Worm (Caenorhabditis elegans): Measurements from ENCODE around the gene ssq-1.

Gene ssq-1

DNA sequence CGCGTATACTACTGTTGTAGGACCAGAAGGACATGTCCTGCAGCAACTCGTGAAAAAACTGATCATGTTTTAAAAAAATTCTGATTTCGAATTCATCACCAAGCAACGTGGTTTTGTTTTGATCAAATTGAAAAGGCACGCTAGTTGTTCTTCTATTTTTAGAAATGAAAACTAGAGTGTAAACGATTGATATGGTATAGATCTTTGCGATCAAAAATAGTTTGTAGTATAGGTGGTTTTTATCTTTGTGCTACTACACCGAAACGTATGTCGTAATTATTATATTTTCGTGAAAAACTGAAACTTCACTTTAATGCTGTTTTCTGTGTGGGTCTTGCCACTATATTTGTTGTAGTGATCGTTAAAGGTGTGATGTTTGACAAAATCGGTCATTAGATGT lies 14.5 kb downstream of the ssq-1 start:
- TF ChIP-seq nhr-77 (tag; optimal IDR thresholded peaks at IDR 0.05) (no peak), nhr-237 (tag; optimal IDR thresholded peaks at IDR 0.05) (no peak), lin-39 (tag; optimal IDR thresholded peaks at IDR 0.05) (no peak), nhr-11 (tag; optimal IDR thresholded peaks at IDR 0.05) (no peak), nhr-25 (tag; optimal IDR thresholded peaks at IDR 0.05) (no peak), ceh-82 (tag; optimal IDR thresholded peaks at IDR 0.05) (no peak)

DNA sequence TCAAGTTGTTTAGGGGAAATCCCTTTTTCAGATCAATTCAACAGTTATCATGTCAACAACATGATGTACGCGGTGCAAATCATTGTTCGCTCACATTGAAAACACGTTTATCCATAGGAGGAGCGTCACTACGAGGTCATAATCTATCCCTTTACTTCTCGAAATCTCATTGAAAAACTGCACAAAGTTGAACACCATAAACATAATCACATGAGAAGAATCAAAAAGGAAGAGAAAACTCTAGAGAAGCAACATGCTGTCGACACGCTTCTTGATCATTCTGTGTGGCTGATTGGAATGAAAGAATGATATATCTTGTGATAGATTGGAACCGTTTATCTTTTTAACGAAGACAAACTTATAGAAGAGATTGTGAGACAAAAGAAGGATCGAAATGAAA lies 15.6 kb downstream of the ssq-1 start:
- TF ChIP-seq snpc-4 (tag; optimal IDR thresholded peaks at IDR 0.05), result no peak
- peak; percentile 29 for TF ChIP-seq nfya-1 (tag; optimal IDR thresholded peaks at IDR 0.05; ENCODE audit: insufficient read depth)
- TF ChIP-seq nhr-23 (tag; optimal IDR thresholded peaks at IDR 0.05), result peak; percentile 99
- TF ChIP-seq lsy-12 (tag; optimal IDR thresholded peaks at IDR 0.05), result peak; percentile 30
- peak; percentile 93 for TF ChIP-seq nhr-25 (tag; optimal IDR thresholded peaks at IDR 0.05)
- TF ChIP-seq aly-2 (tag; optimal IDR thresholded peaks at IDR 0.05), result no peak
- peak; percentile 3 for TF ChIP-seq unc-62 (GFP tag; optimal IDR thresholded peaks at IDR 0.05)
- peak; percentile 57 for TF ChIP-seq tbx-2 (tag; optimal IDR thresholded peaks at IDR 0.05)
- TF ChIP-seq mdl-1 (tag; optimal IDR thresholded peaks at IDR 0.05), result peak; percentile 35
- peak in 2 of 3 experiments; percentile 40 to 50 for TF ChIP-seq elt-3 (tag; optimal IDR thresholded peaks at IDR 0.05)
- TF ChIP-seq ceh-82 (tag; optimal IDR thresholded peaks at IDR 0.05), result no peak
- no peak for TF ChIP-seq nhr-237 (tag; optimal IDR thresholded peaks at IDR 0.05)
- TF ChIP-seq lin-15B (tag; optimal IDR thresholded peaks at IDR 0.05), result no peak
- peak; percentile 77 for TF ChIP-seq ztf-4 (tag; optimal IDR thresholded peaks at IDR 0.05)
- peak; percentile 99 for TF ChIP-seq nhr-43 (tag; optimal IDR thresholded peaks at IDR 0.05; ENCODE audit: poor library complexity, severe bottlenecking)
- TF ChIP-seq nhr-77 (tag; optimal IDR thresholded peaks at IDR 0.05), result no peak
- peak; percentile 48 for TF ChIP-seq ceh-28 (tag; optimal IDR thresholded peaks at IDR 0.05)

DNA sequence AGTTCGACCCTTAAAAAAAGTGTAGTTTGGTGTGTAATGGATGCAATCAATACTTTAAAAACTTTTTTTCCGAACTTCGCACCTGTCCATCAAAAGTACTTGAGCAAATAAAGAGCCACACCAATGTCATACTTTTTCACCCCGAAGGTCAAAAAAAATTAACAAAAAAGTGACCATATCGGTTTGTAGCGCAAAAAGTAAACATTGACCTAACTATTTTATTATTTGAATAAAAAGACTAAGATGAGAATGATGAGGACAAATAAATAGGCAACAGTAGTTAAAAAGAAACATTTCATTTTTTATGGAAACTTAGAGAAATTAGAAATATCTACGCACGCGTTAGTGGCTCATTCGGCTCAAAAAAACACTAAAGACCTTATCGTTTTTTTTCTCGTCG lies 17.0 kb downstream of the ssq-1 start:
- no peak for TF ChIP-seq elt-1 (tag; optimal IDR thresholded peaks at IDR 0.05)
- TF ChIP-seq egl-27 (tag; optimal IDR thresholded peaks at IDR 0.05), result no peak
- TF ChIP-seq pha-4 (tag; optimal IDR thresholded peaks at IDR 0.05), result peak; percentile 91
- no peak for TF ChIP-seq mdl-1 (tag; optimal IDR thresholded peaks at IDR 0.05)
- no peak for TF ChIP-seq skn-1 (tag; optimal IDR thresholded peaks at IDR 0.05)

DNA sequence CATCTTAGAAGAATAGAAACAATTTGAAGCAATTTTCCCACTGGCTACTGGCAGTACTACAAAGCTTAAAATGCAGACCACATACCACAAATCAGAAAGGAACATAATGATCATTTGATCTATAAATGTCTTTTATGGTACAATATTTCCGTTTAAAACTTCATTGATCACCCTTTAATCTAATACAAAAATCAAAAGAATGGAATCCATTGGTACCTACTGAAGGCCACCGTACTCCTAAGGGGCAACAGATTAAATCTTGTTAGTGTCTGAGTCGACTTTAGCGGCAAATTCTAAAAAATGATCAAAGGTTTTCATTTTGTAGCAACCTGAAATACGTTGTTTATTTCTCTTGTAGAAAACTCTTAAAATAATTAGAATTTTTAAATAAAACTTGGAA lies 19.9 kb downstream of the ssq-1 start:
- TF ChIP-seq ama-1 (optimal IDR thresholded peaks at IDR 0.05) (no peak), jun-1 (tag; optimal IDR thresholded peaks at IDR 0.05) (no peak), lin-39 (tag; optimal IDR thresholded peaks at IDR 0.05) (no peak), zag-1 (tag; optimal IDR thresholded peaks at IDR 0.05) (no peak), ceh-82 (tag; optimal IDR thresholded peaks at IDR 0.05) (no peak), mdl-1 (tag; optimal IDR thresholded peaks at IDR 0.05) (no peak), nhr-25 (tag; optimal IDR thresholded peaks at IDR 0.05) (peak; percentile 3), tbx-2 (tag; optimal IDR thresholded peaks at IDR 0.05) (no peak), nhr-43 (tag; optimal IDR thresholded peaks at IDR 0.05; ENCODE audit: poor library complexity, severe bottlenecking) (no peak), elt-1 (tag; optimal IDR thresholded peaks at IDR 0.05) (peak; percentile 70)

DNA sequence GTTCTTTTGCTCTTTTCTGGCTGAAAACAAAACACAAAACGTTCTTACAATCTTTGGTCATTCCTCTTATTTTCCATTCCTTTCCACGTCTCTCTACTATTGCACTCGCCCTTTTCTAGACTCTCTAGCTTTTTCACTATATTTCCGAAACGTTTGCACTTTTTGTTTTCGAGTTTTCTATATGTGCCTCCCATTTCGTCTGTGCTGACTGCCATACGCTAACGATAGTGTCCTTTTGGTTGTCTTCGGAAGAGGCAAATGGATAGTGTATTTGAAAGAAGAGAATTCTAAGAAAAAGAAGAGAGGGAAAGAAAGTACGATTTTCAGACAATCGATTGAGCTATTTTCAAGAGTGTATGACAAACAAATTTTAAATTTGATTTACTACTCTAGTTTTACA lies 20.4 kb downstream of the ssq-1 start:
- TF ChIP-seq lin-39 (tag; optimal IDR thresholded peaks at IDR 0.05) (peak; percentile 1), ceh-9 (tag; optimal IDR thresholded peaks at IDR 0.05) (no peak), ceh-82 (tag; optimal IDR thresholded peaks at IDR 0.05) (no peak), ceh-16 (tag; optimal IDR thresholded peaks at IDR 0.05) (no peak), egl-5 (tag; optimal IDR thresholded peaks at IDR 0.05) (no peak), nhr-237 (tag; optimal IDR thresholded peaks at IDR 0.05) (no peak), fkh-10 (GFP tag; optimal IDR thresholded peaks at IDR 0.05) (no peak), hmg-11 (tag; optimal IDR thresholded peaks at IDR 0.05) (peak; percentile 29), lsy-12 (tag; optimal IDR thresholded peaks at IDR 0.05) (no peak), nhr-11 (tag; optimal IDR thresholded peaks at IDR 0.05) (no peak), elt-1 (tag; optimal IDR thresholded peaks at IDR 0.05) (no peak), lin-15B (tag; optimal IDR thresholded peaks at IDR 0.05) (peak; percentile 18), fkh-2 (tag; optimal IDR thresholded peaks at IDR 0.05) (no peak), ceh-28 (tag; optimal IDR thresholded peaks at IDR 0.05) (peak; percentile 26), pqm-1 (tag; optimal IDR thresholded peaks at IDR 0.05) (peak; percentile 77), snpc-4 (tag; optimal IDR thresholded peaks at IDR 0.05) (no peak), jun-1 (tag; optimal IDR thresholded peaks at IDR 0.05) (no peak), elt-2 (tag; optimal IDR thresholded peaks at IDR 0.05) (peak; percentile 60), ZK546.5 (tag; optimal IDR thresholded peaks at IDR 0.05) (no peak), nhr-12 (tag; optimal IDR thresholded peaks at IDR 0.05) (no peak), nhr-76 (tag; optimal IDR thresholded peaks at IDR 0.05) (no peak), eor-1 (tag; optimal IDR thresholded peaks at IDR 0.05) (no peak), mdl-1 (tag; optimal IDR thresholded peaks at IDR 0.05) (no peak), nfya-1 (tag; optimal IDR thresholded peaks at IDR 0.05; ENCODE audit: insufficient read depth) (peak; percentile 57), skn-1 (tag; optimal IDR thresholded peaks at IDR 0.05) (peak; percentile 2), egl-27 (tag; optimal IDR thresholded peaks at IDR 0.05) (no peak), tbx-2 (tag; optimal IDR thresholded peaks at IDR 0.05) (no peak), ama-1 (optimal IDR thresholded peaks at IDR 0.05) (no peak), unc-62 (GFP tag; optimal IDR thresholded peaks at IDR 0.05) (no peak), nhr-25 (tag; optimal IDR thresholded peaks at IDR 0.05) (no peak), nhr-43 (tag; optimal IDR thresholded peaks at IDR 0.05; ENCODE audit: poor library complexity, severe bottlenecking) (no peak), pha-4 (tag; optimal IDR thresholded peaks at IDR 0.05) (peak; percentile 66), ztf-11 (tag; optimal IDR thresholded peaks at IDR 0.05) (no peak)
